Fruit fly (Drosophila melanogaster): ENCODE data around the gene Rat1.

DNA sequence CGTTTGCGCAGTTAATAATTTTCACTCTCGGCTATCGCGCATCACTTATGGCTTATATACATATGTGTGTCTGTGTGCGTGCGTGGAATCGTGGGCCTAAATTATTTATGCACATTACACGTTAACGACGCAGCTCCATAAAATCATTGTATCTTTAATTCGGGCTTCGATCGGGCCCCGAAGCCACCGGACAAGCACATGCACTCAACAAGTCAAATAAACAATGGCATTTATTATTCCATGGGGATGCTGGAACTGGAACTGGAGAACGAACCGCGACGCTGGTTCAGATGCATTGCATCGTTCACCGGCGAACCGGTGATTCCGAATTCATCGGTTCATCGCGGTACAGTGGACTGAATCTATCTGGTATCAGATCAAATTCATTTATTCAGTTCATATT lies 40.7 kb downstream of the Rat1 start, which contains the start of gene ihog:
- TF ChIP-seq CG15710 (tag; optimal IDR thresholded peaks at IDR 0.05), result no peak
- TF ChIP-seq gl (tag; optimal IDR thresholded peaks at IDR 0.05), result no peak
- TF ChIP-seq CG12605 (GFP tag; IDR thresholded peaks at IDR 0.05), result peak; percentile 42; the same call in 1 of the 2 replicates
- TF ChIP-seq CG17806 (tag; optimal IDR thresholded peaks at IDR 0.05), result no peak
- no peak for TF ChIP-seq CG8301 (tag; optimal IDR thresholded peaks at IDR 0.05)
